Worm (Caenorhabditis elegans): ENCODE results near the gene F54C9.11.

- TF ChIP-seq ama-1 (optimal IDR thresholded peaks at IDR 0.05) (no peak), ama-1 (GFP tag; optimal IDR thresholded peaks at IDR 0.05) (no peak), unc-130 (GFP tag; optimal IDR thresholded peaks at IDR 0.05) (no peak), snpc-4 (GFP tag; optimal IDR thresholded peaks at IDR 0.05) (no peak), snpc-4 (tag; optimal IDR thresholded peaks at IDR 0.05) (no peak), madf-6 (GFP tag; IDR thresholded peaks at IDR 0.05) (no peak), ets-4 (GFP tag; optimal IDR thresholded peaks at IDR 0.05) (no peak), lag-1 (GFP tag; IDR thresholded peaks at IDR 0.05) (no peak), nhr-90 (tag; optimal IDR thresholded peaks at IDR 0.05) (no peak), hsf-1 (GFP tag; IDR thresholded peaks at IDR 0.05) (no peak)
Observed at ce11 chrII:8585036-8585627, at the start of gene F54C9.11.

All from whole organism, young adult.